Fruit fly (Drosophila melanogaster) whole organism, pupa: Measurements from ENCODE around the gene vir-1.

Experiments
- CG14655 ChIP-seq: fragments of 200-800 bp; sonication (Bioruptor generic); optimal IDR thresholded peaks from 3 replicates; lab custom pipeline; 2017; ENCODE audit warnings: mild to moderate bottlenecking, missing biosample characterization, missing genetic modification reagents, missing genetic modification characterization
- CG4496 ChIP-seq: fragments of 200-800 bp; sonication (Bioruptor generic); IDR thresholded peaks from 3 replicates; pipeline ENCODE4 v1.3.6; 2022; ENCODE audit warnings: missing biosample characterization, missing genetic modification characterization
- Pif1A ChIP-seq: fragments of 200-800 bp; sonication (Bioruptor generic); optimal IDR thresholded peaks from 3 replicates; lab custom pipeline; 2016; ENCODE audit warnings: missing biosample characterization, missing genetic modification characterization
- gl ChIP-seq: fragments of 200-800 bp; sonication (Bioruptor generic); optimal IDR thresholded peaks from 2 replicates; lab custom pipeline; 2018; ENCODE audit warnings: missing biosample characterization, mild to moderate bottlenecking, missing genetic modification characterization
- rn ChIP-seq: fragments of 200-800 bp; sonication (Bioruptor generic); IDR thresholded peaks from 2 replicates; pipeline ENCODE4 v1.3.6; 2022; ENCODE audit warnings: missing biosample characterization, missing genetic modification characterization

dm6 chr2L:12353926-12354325 is 69.3 kb downstream of the vir-1 start:
- TF ChIP-seq rn (GFP tag; lab: Robert Waterston, UW) = no peak
- TF ChIP-seq gl (tag; lab: Kevin White, UChicago) = no peak
- TF ChIP-seq CG14655 (GFP tag; lab: Kevin White, UChicago) = no peak
- TF ChIP-seq CG4496 = no peak
- TF ChIP-seq Pif1A (GFP tag; lab: Kevin White, UChicago) = no peak
